Worm (Caenorhabditis elegans): ENCODE data around the gene msp-51.

DNA sequence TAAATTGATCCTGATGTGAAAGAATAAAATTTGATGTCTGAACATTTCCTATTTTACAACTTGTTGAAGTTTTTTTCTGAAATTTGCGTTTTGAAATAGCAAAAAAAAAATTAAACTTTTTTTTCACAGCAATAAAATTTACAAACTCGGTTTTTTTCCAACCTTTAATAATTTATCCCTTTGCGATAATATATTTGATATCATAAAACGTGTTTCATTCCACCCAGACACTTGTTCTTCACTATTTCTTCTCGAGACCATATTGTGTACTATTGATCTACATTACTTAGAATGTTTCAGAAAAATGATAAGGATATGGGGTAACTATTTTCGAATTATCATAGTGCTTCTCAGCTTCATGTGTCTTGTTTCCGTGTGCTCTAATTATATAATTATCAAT, 31.0 kb upstream of the msp-51 start, which contains the start of gene Y4C6B.4:
- TF ChIP-seq sma-3 (GFP tag; optimal IDR thresholded peaks at IDR 0.05) (no peak), R02D3.7 (tag; optimal IDR thresholded peaks at IDR 0.05) (no peak), ama-1 (optimal IDR thresholded peaks at IDR 0.05) (no peak), ztf-4 (tag; optimal IDR thresholded peaks at IDR 0.05) (no peak), lin-13 (GFP tag; optimal IDR thresholded peaks at IDR 0.05) (no peak), nhr-23 (tag; optimal IDR thresholded peaks at IDR 0.05) (no peak), lsy-2 (tag; optimal IDR thresholded peaks at IDR 0.05) (no peak), gmeb-1 (tag; optimal IDR thresholded peaks at IDR 0.05) (no peak), mdl-1 (tag; optimal IDR thresholded peaks at IDR 0.05) (no peak), blmp-1 (tag; optimal IDR thresholded peaks at IDR 0.05; ENCODE audit: insufficient read depth) (no peak), mab-5 (tag; optimal IDR thresholded peaks at IDR 0.05) (no peak), alr-1 (tag; optimal IDR thresholded peaks at IDR 0.05) (no peak)
